Worm (Caenorhabditis elegans): ENCODE data around the gene nhr-270.

DNA sequence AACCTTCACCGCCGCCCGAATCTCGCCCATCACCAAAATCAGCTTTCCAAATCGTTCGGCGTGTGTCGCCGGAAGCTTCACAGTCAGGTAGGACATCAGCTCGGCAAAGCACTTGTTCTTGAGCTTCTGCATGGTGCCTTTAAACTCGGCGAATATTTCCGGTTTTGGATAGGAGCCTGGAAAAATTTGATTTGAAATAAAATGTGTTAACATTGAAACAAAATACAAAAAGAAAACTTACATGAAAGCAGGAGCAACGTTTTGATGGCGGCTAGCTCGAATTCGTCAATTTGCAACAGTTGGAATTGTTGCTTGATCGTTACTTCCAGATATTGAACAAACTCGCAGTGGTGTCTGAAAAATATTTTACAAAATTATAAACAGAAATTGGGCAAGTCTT is 1.8 kb downstream of the nhr-270 start:
- TF ChIP-seq jun-1 (tag; optimal IDR thresholded peaks at IDR 0.05) (no peak), ceh-28 (tag; optimal IDR thresholded peaks at IDR 0.05) (no peak), snpc-4 (tag; optimal IDR thresholded peaks at IDR 0.05) (no peak), ztf-11 (tag; optimal IDR thresholded peaks at IDR 0.05) (no peak), nhr-77 (tag; optimal IDR thresholded peaks at IDR 0.05) (no peak), lin-39 (tag; optimal IDR thresholded peaks at IDR 0.05) (no peak), nfya-1 (tag; optimal IDR thresholded peaks at IDR 0.05; ENCODE audit: insufficient read depth) (no peak), sea-2 (GFP tag; optimal IDR thresholded peaks at IDR 0.05) (no peak), mdl-1 (tag; optimal IDR thresholded peaks at IDR 0.05) (no peak), skn-1 (tag; optimal IDR thresholded peaks at IDR 0.05) (no peak), elt-2 (tag; optimal IDR thresholded peaks at IDR 0.05) (no peak), zag-1 (tag; optimal IDR thresholded peaks at IDR 0.05) (no peak)
